Fruit fly (Drosophila melanogaster): ENCODE measurements around the gene ChT.

The ChT gene

DNA sequence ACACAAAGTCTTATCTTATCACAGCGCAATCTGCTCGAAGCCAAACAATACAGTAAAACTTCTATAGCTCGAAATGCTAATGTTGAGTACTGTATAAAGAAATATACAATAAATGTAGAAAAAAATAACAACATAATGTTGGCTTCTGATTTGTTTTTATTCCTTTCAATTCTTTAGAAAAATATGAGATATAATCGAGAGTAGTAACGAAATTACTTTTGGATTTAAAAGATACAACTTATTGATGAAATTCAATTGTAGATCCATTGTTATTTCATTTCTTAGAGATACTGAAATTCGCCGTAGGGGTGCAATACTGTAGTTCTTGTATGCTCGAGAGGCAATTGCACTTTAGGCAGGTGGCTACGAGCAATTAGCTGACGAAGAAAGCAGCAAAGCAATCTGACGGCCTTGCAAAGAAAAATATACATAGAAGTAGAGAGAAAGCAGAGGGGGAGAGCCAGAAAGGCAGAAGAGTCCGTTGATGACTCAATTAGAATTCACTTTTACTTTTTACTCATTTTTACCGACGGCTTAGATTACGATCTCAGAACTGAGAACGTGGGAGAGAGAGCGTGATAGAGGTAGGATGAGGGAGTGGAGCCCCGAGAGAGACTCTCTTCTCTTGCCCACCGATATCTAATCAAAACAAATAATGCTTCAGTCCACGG, 9.8 kb upstream of the ChT start (continued):
- TF ChIP-seq sc (optimal IDR thresholded peaks at IDR 0.05), result no peak
- TF ChIP-seq sc (GFP tag; optimal IDR thresholded peaks at IDR 0.05), result peak; percentile 21
- TF ChIP-seq CG3838 (GFP tag; optimal IDR thresholded peaks at IDR 0.05), result no peak
- TF ChIP-seq zen (tag; optimal IDR thresholded peaks at IDR 0.05), result no peak
- TF ChIP-seq peb (GFP tag; IDR thresholded peaks at IDR 0.05), result 0 out of 2 replicates have a peak, but pooled peaks have one; percentile 7
- TF ChIP-seq dmrt99B (tag; optimal IDR thresholded peaks at IDR 0.05), result peak; percentile 80
- no peak for TF ChIP-seq CG13123 (GFP tag; optimal IDR thresholded peaks at IDR 0.05)
- TF ChIP-seq E2f1 (GFP tag; IDR thresholded peaks at IDR 0.05), result peak; percentile 40
- TF ChIP-seq Dp (GFP tag; optimal IDR thresholded peaks at IDR 0.05), result no peak
- no peak for TF ChIP-seq jing (GFP tag; optimal IDR thresholded peaks at IDR 0.05)
- no peak for TF ChIP-seq fru (optimal IDR thresholded peaks at IDR 0.05)
- TF ChIP-seq Fer2 (tag; optimal IDR thresholded peaks at IDR 0.05), result peak; percentile 51
- TF ChIP-seq kah (GFP tag; optimal IDR thresholded peaks at IDR 0.05), result no peak
- no peak for TF ChIP-seq CG8290 (GFP tag; optimal IDR thresholded peaks at IDR 0.05)
- TF ChIP-seq CG8290 (tag; optimal IDR thresholded peaks at IDR 0.05), result no peak
- peak; percentile 60; the same call in 2 of the 3 replicates for TF ChIP-seq CG17361 (GFP tag; IDR thresholded peaks at IDR 0.05)
- peak; percentile 67 for TF ChIP-seq CG15696 (tag; optimal IDR thresholded peaks at IDR 0.05)
- TF ChIP-seq Six4 (GFP tag; optimal IDR thresholded peaks at IDR 0.05), result peak; percentile 0
- peak; percentile 49 for TF ChIP-seq CG17359 (tag; optimal IDR thresholded peaks at IDR 0.05)
- peak; percentile 82 for TF ChIP-seq crol (GFP tag; IDR thresholded peaks at IDR 0.05)
- TF ChIP-seq Dad (GFP tag; optimal IDR thresholded peaks at IDR 0.05), result no peak
- TF ChIP-seq fd3F (GFP tag; optimal IDR thresholded peaks at IDR 0.05), result no peak
- TF ChIP-seq Pdp1 (GFP tag; optimal IDR thresholded peaks at IDR 0.05), result peak in 1 of 2 experiments; percentile 51
- no peak for TF ChIP-seq CG16813 (GFP tag; IDR thresholded peaks at IDR 0.05; ENCODE audit: partially characterized antibody)
- TF ChIP-seq grn (GFP tag; optimal IDR thresholded peaks at IDR 0.05), result peak; percentile 85
- no peak for TF ChIP-seq CG7786 (GFP tag; optimal IDR thresholded peaks at IDR 0.05)
- no peak for TF ChIP-seq HLH3B (GFP tag; IDR thresholded peaks at IDR 0.05)
- peak; percentile 53 for TF ChIP-seq ATbp (GFP tag; optimal IDR thresholded peaks at IDR 0.05)
- no peak for TF ChIP-seq Sin3A (optimal IDR thresholded peaks at IDR 0.05)
- peak; percentile 63 for TF ChIP-seq CG9817 (tag; optimal IDR thresholded peaks at IDR 0.05)
- no peak for TF ChIP-seq gce (GFP tag; IDR thresholded peaks at IDR 0.05)
- TF ChIP-seq CG1602 (GFP tag; optimal IDR thresholded peaks at IDR 0.05), result peak; percentile 24
- TF ChIP-seq Med (GFP tag), result peak; percentile 85
- peak; percentile 47 for TF ChIP-seq CG12299 (tag; optimal IDR thresholded peaks at IDR 0.05)
- TF ChIP-seq CG3726 (GFP tag; IDR thresholded peaks at IDR 0.05), result no peak
- TF ChIP-seq Scr (GFP tag; IDR thresholded peaks at IDR 0.05; ENCODE audit: partially characterized antibody), result no peak
- no peak for TF ChIP-seq CkIIα-i1 (GFP tag; IDR thresholded peaks at IDR 0.05)
- TF ChIP-seq CG11456 (GFP tag; IDR thresholded peaks at IDR 0.05), result no peak
- peak; percentile 38 for TF ChIP-seq Drgx (GFP tag; IDR thresholded peaks at IDR 0.05)
- 0 out of 2 replicates have a peak, but pooled peaks have one; percentile 32 for TF ChIP-seq CG7372 (GFP tag; IDR thresholded peaks at IDR 0.05)
- TF ChIP-seq tap (tag; optimal IDR thresholded peaks at IDR 0.05), result peak; percentile 53
- TF ChIP-seq tna (GFP tag; IDR thresholded peaks at IDR 0.05; ENCODE audit: partially characterized antibody), result no peak
- no peak for TF ChIP-seq CG16779 (GFP tag; IDR thresholded peaks at IDR 0.05)
- TF ChIP-seq CG15269 (tag; optimal IDR thresholded peaks at IDR 0.05), result peak; percentile 50
- TF ChIP-seq CG3407 (GFP tag; optimal IDR thresholded peaks at IDR 0.05), result peak; percentile 29
- TF ChIP-seq hth (optimal IDR thresholded peaks at IDR 0.05), result no peak
- peak; percentile 8 for TF ChIP-seq CG6765 (GFP tag; optimal IDR thresholded peaks at IDR 0.05)
- TF ChIP-seq Opbp (GFP tag; IDR thresholded peaks at IDR 0.05; ENCODE audit: partially characterized antibody), result no peak
- TF ChIP-seq CG6175 (GFP tag; IDR thresholded peaks at IDR 0.05), result no peak
- peak; percentile 76 for TF ChIP-seq CG8388 (GFP tag; optimal IDR thresholded peaks at IDR 0.05)
- no peak for TF ChIP-seq yki (optimal IDR thresholded peaks at IDR 0.05)
- peak; percentile 71 for TF ChIP-seq CG31441 (GFP tag; IDR thresholded peaks at IDR 0.05)
